Worm (Caenorhabditis elegans): ENCODE results near the gene ets-6.

The ets-6 gene

ce11 chrV:7580378-7580777 is at the start of gene ets-6:
TSS of gene ets-6 (minus strand) at chrV:7580546.
- TF ChIP-seq ztf-23 (GFP tag; IDR thresholded peaks at IDR 0.05) (no peak), T22C8.4 (GFP tag; IDR thresholded peaks at IDR 0.05) (peak; percentile 67)

ce11 chrV:7629504-7629903 is 49.2 kb upstream of the ets-6 start, which contains the start of gene srd-30:
TSS of gene srd-30 (plus strand) at chrV:7629804.
- no peak for TF ChIP-seq flt-1 (GFP tag; IDR thresholded peaks at IDR 0.05)
- no peak for TF ChIP-seq cog-1 (tag; optimal IDR thresholded peaks at IDR 0.05)
- no peak for TF ChIP-seq tab-1 (GFP tag; IDR thresholded peaks at IDR 0.05)
- TF ChIP-seq klf-2 (GFP tag; conservative IDR thresholded peaks at IDR 0.05) = no peak
- no peak for TF ChIP-seq ztf-29 (GFP tag; IDR thresholded peaks at IDR 0.05)
- TF ChIP-seq ref-1 (GFP tag; conservative IDR thresholded peaks at IDR 0.05) = no peak

ce11 chrV:7626550-7626949 is 46.2 kb upstream of the ets-6 start, which contains the start of gene F07C4.6:
TSS of gene F07C4.6 (plus strand) at chrV:7626850.
- TF ChIP-seq ztf-29 (GFP tag; IDR thresholded peaks at IDR 0.05) (no peak), ref-1 (GFP tag; conservative IDR thresholded peaks at IDR 0.05) (no peak), ztf-23 (GFP tag; IDR thresholded peaks at IDR 0.05) (no peak), klf-2 (GFP tag; conservative IDR thresholded peaks at IDR 0.05) (no peak), tab-1 (GFP tag; IDR thresholded peaks at IDR 0.05) (no peak), med-1 (GFP tag; optimal IDR thresholded peaks at IDR 0.05; ENCODE audit: insufficient read depth) (no peak), flt-1 (GFP tag; IDR thresholded peaks at IDR 0.05) (no peak), T22C8.4 (GFP tag; IDR thresholded peaks at IDR 0.05) (no peak), cog-1 (tag; optimal IDR thresholded peaks at IDR 0.05) (no peak)

ce11 chrV:7624652-7625051 is 44.3 kb upstream of the ets-6 start, which contains the start of gene grsp-4:
TSS of gene grsp-4 (plus strand) at chrV:7624952.
- TF ChIP-seq ztf-29 (GFP tag; IDR thresholded peaks at IDR 0.05) (no peak), klf-2 (GFP tag; conservative IDR thresholded peaks at IDR 0.05) (no peak), tab-1 (GFP tag; IDR thresholded peaks at IDR 0.05) (no peak), T22C8.4 (GFP tag; IDR thresholded peaks at IDR 0.05) (no peak), ref-1 (GFP tag; conservative IDR thresholded peaks at IDR 0.05) (no peak), cog-1 (tag; optimal IDR thresholded peaks at IDR 0.05) (no peak), flt-1 (GFP tag; IDR thresholded peaks at IDR 0.05) (no peak), ztf-23 (GFP tag; IDR thresholded peaks at IDR 0.05) (no peak), med-1 (GFP tag; optimal IDR thresholded peaks at IDR 0.05; ENCODE audit: insufficient read depth) (no peak)

DNA sequence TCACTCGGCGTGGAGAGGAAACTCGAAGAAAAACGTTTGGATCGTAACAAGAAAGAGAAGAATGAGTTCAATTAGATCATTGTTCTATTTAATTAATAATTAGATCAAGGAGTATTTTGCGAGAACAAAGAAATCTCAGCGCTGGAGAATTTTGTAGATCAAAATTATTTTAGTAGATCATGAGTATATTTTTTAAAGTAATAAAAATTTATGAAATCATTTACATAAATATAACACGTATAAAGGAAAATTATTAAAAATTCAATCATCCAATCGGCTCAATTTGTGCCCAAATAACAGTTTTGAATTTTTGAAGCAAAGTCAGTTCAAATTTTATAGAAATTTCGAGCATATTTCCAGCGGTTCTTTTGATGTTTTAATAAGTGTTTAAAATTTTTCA is 43.8 kb upstream of the ets-6 start, which contains the start of gene C50E3.13:
TSS of gene C50E3.13 (minus strand) at position 101 of the 400 bp plus-strand sequence.
- no peak for TF ChIP-seq ztf-29 (GFP tag; IDR thresholded peaks at IDR 0.05)
- no peak for TF ChIP-seq flt-1 (GFP tag; IDR thresholded peaks at IDR 0.05)
- TF ChIP-seq klf-2 (GFP tag; conservative IDR thresholded peaks at IDR 0.05) = no peak
- TF ChIP-seq ztf-23 (GFP tag; IDR thresholded peaks at IDR 0.05) = no peak
- no peak for TF ChIP-seq ref-1 (GFP tag; conservative IDR thresholded peaks at IDR 0.05)
- no peak for TF ChIP-seq cog-1 (tag; optimal IDR thresholded peaks at IDR 0.05)
- TF ChIP-seq tab-1 (GFP tag; IDR thresholded peaks at IDR 0.05) = no peak
- TF ChIP-seq med-1 (GFP tag; optimal IDR thresholded peaks at IDR 0.05; ENCODE audit: insufficient read depth) = no peak
- no peak for TF ChIP-seq T22C8.4 (GFP tag; IDR thresholded peaks at IDR 0.05)

ce11 chrV:7622011-7622465 is 41.7 kb upstream of the ets-6 start, which contains the start of gene C50E3.12:
TSS of gene C50E3.12 (minus strand) at chrV:7622061.
- TF ChIP-seq ztf-29 (GFP tag; IDR thresholded peaks at IDR 0.05) (no peak), tab-1 (GFP tag; IDR thresholded peaks at IDR 0.05) (no peak), ref-1 (GFP tag; conservative IDR thresholded peaks at IDR 0.05) (no peak), ztf-23 (GFP tag; IDR thresholded peaks at IDR 0.05) (no peak), klf-2 (GFP tag; conservative IDR thresholded peaks at IDR 0.05) (no peak), cog-1 (tag; optimal IDR thresholded peaks at IDR 0.05) (no peak), T22C8.4 (GFP tag; IDR thresholded peaks at IDR 0.05) (no peak), med-1 (GFP tag; optimal IDR thresholded peaks at IDR 0.05; ENCODE audit: insufficient read depth) (no peak), flt-1 (GFP tag; IDR thresholded peaks at IDR 0.05) (no peak)

DNA sequence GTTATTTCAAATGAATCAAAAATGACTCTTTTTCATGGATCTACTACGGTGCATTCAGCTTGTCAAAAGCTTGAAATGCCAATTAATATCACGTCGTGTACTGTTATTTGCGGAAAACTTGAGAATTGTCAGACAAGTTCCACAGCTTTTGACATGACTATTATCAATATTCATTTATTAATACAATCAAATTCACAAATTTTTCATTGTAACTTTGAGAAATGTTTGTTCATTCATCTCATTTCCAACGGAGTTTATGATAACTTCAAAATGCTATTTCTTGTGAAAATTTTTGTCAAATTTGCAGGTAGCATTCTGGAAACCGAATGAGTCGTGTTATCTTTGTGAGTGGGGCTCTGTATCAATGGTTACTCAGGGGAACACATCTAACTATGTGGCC is 37.8 kb upstream of the ets-6 start, which contains the start of gene C50E3.15:
TSS of gene C50E3.15 (plus strand) at position 301 of the 400 bp plus-strand sequence.
- TF ChIP-seq cog-1 (tag; optimal IDR thresholded peaks at IDR 0.05) (no peak), T22C8.4 (GFP tag; IDR thresholded peaks at IDR 0.05) (no peak), flt-1 (GFP tag; IDR thresholded peaks at IDR 0.05) (no peak), ztf-23 (GFP tag; IDR thresholded peaks at IDR 0.05) (no peak), ztf-29 (GFP tag; IDR thresholded peaks at IDR 0.05) (no peak), ref-1 (GFP tag; conservative IDR thresholded peaks at IDR 0.05) (no peak), klf-2 (GFP tag; conservative IDR thresholded peaks at IDR 0.05) (no peak), tab-1 (GFP tag; IDR thresholded peaks at IDR 0.05) (no peak), med-1 (GFP tag; optimal IDR thresholded peaks at IDR 0.05; ENCODE audit: insufficient read depth) (no peak)

- no peak for TF ChIP-seq med-1 (GFP tag; optimal IDR thresholded peaks at IDR 0.05; ENCODE audit: insufficient read depth)
- TF ChIP-seq T22C8.4 (GFP tag; IDR thresholded peaks at IDR 0.05) = no peak
- TF ChIP-seq ztf-23 (GFP tag; IDR thresholded peaks at IDR 0.05) = no peak
- TF ChIP-seq tab-1 (GFP tag; IDR thresholded peaks at IDR 0.05) = no peak
- no peak for TF ChIP-seq ztf-29 (GFP tag; IDR thresholded peaks at IDR 0.05)
- TF ChIP-seq ref-1 (GFP tag; conservative IDR thresholded peaks at IDR 0.05) = no peak
- TF ChIP-seq klf-2 (GFP tag; conservative IDR thresholded peaks at IDR 0.05) = no peak
- no peak for TF ChIP-seq flt-1 (GFP tag; IDR thresholded peaks at IDR 0.05)
- no peak for TF ChIP-seq cog-1 (tag; optimal IDR thresholded peaks at IDR 0.05)
These were observed 31.7 kb upstream of the ets-6 start, which contains the start of gene clec-215 for ce11 chrV:7612044-7612443. TSS of gene clec-215 (plus strand) at chrV:7612344.

ce11 chrV:7609698-7610420 is 29.5 kb upstream of the ets-6 start, which contains the start of the genes folt-3 and clec-214:
TSS of gene folt-3 (minus strand) at chrV:7609748.
TSS of gene clec-214 (plus strand) at chrV:7610370.
- no peak for TF ChIP-seq cog-1 (tag; optimal IDR thresholded peaks at IDR 0.05)
- no peak for TF ChIP-seq tab-1 (GFP tag; IDR thresholded peaks at IDR 0.05)
- no peak for TF ChIP-seq T22C8.4 (GFP tag; IDR thresholded peaks at IDR 0.05)
- no peak for TF ChIP-seq flt-1 (GFP tag; IDR thresholded peaks at IDR 0.05)
- TF ChIP-seq klf-2 (GFP tag; conservative IDR thresholded peaks at IDR 0.05) = no peak
- no peak for TF ChIP-seq ztf-29 (GFP tag; IDR thresholded peaks at IDR 0.05)
- no peak for TF ChIP-seq ref-1 (GFP tag; conservative IDR thresholded peaks at IDR 0.05)
- TF ChIP-seq ztf-23 (GFP tag; IDR thresholded peaks at IDR 0.05) = no peak
- no peak for TF ChIP-seq med-1 (GFP tag; optimal IDR thresholded peaks at IDR 0.05; ENCODE audit: insufficient read depth)
